Worm (Caenorhabditis elegans) whole organism, L1 larva: ENCODE data around the gene mlc-7.
A peak's percentile ranks its signal among the peaks of the same experiment; 100 is the strongest.

Experiments
- C16A3.4 ChIP-seq: fragments of 150-350 bp; optimal IDR thresholded peaks from 2 replicates; lab custom pipeline; 2014; ENCODE audit warnings: missing biosample characterization, missing genetic modification characterization
- aha-1 ChIP-seq: fragments of 150-350 bp; optimal IDR thresholded peaks from 2 replicates; lab custom pipeline; 2014; ENCODE audit warnings: missing biosample characterization, missing genetic modification characterization
- aly-2 ChIP-seq: fragments of 150-350 bp; optimal IDR thresholded peaks from 2 replicates; lab custom pipeline; 2014; ENCODE audit warnings: missing biosample characterization, missing genetic modification characterization
- ama-1 ChIP-seq: fragments of 150-350 bp; optimal IDR thresholded peaks from 2 replicates; lab custom pipeline; 2014
- ceh-63 ChIP-seq: fragments of 200-800 bp; sonication (Bioruptor generic); optimal IDR thresholded peaks from 2 replicates; lab custom pipeline; 2018; ENCODE audit warnings: mild to moderate bottlenecking, missing genetic modification characterization, missing compliant biosample characterization
- ceh-8 ChIP-seq: fragments of 200-800 bp; sonication (Bioruptor generic); optimal IDR thresholded peaks from 2 replicates; lab custom pipeline; 2018; ENCODE audit warnings: mild to moderate bottlenecking, missing genetic modification characterization, moderate library complexity, missing compliant biosample characterization
- ceh-88 ChIP-seq: fragments of 200-800 bp; sonication (Bioruptor generic); IDR thresholded peaks from 2 replicates; pipeline ENCODE4 v1.3.6; 2022; ENCODE audit warnings: missing genetic modification characterization, missing compliant biosample characterization
- ces-1 ChIP-seq: fragments of 150-350 bp; optimal IDR thresholded peaks from 2 replicates; lab custom pipeline; 2014; ENCODE audit warnings: missing biosample characterization, missing genetic modification reagents, missing genetic modification characterization
- dpl-1 ChIP-seq, 3 experiments: fragments of 150-350 bp in 2 of 3; sonication (generic microtip) in 1 of 3; optimal IDR thresholded peaks; 2 replicates each; lab custom pipeline; 2014 to 2017; ENCODE audit warnings: missing biosample characterization in 3 of 3, missing genetic modification characterization in 3 of 3, missing genetic modification reagents in 3 of 3
- dsc-1 ChIP-seq: sonication (generic microtip); optimal IDR thresholded peaks from 2 replicates; lab custom pipeline; 2016; ENCODE audit warnings: mild to moderate bottlenecking, missing genetic modification characterization, missing compliant biosample characterization
- efl-1 ChIP-seq, 4 experiments: fragments of 150-350 bp; optimal IDR thresholded peaks in 3 of 4; peaks in 1 of 4; 1 replicate in 1 of 4; 2 replicates in 3 of 4; lab custom pipeline; 2014; ENCODE audit warnings: missing biosample characterization in 2 of 4, missing genetic modification characterization in 2 of 4, missing genetic modification reagents in 2 of 4
- efl-3 ChIP-seq: fragments of 200-800 bp; sonication (Bioruptor generic); optimal IDR thresholded peaks from 2 replicates; lab custom pipeline; 2018; ENCODE audit warnings: mild to moderate bottlenecking, missing genetic modification characterization, missing compliant biosample characterization
- egl-13 ChIP-seq: sonication (generic microtip); optimal IDR thresholded peaks from 2 replicates; lab custom pipeline; 2016; ENCODE audit warnings: missing genotype, missing genetic modification reagents, missing genetic modification characterization, missing compliant biosample characterization
- egl-27 ChIP-seq, 2 experiments: fragments of 150-350 bp in 1 of 2; sonication (generic microtip); optimal IDR thresholded peaks; 3 replicates each; lab custom pipeline; 2017 to 2018; ENCODE audit warnings: missing biosample characterization in 2 of 2, missing genetic modification characterization in 2 of 2, missing genetic modification reagents in 2 of 2
- ets-5 ChIP-seq: fragments of 200-800 bp; sonication (Bioruptor generic); IDR thresholded peaks from 2 replicates; pipeline ENCODE4 v1.3.6; 2022; ENCODE audit warnings: missing genetic modification characterization, missing compliant biosample characterization
- fkh-8 ChIP-seq: sonication (generic microtip); optimal IDR thresholded peaks from 2 replicates; lab custom pipeline; 2016; ENCODE audit warnings: mild to moderate bottlenecking, missing genetic modification characterization, missing compliant biosample characterization
- grh-1 ChIP-seq: fragments of 200-800 bp; sonication (Bioruptor generic); IDR thresholded peaks from 2 replicates; pipeline ENCODE4 v1.3.6; 2022; ENCODE audit warnings: missing genetic modification reagents, missing genetic modification characterization, missing compliant biosample characterization
- irx-1 ChIP-seq: sonication (generic microtip); optimal IDR thresholded peaks from 2 replicates; lab custom pipeline; 2016; ENCODE audit warnings: missing genetic modification characterization, missing compliant biosample characterization
- jun-1 ChIP-seq: fragments of 150-350 bp; optimal IDR thresholded peaks from 2 replicates; lab custom pipeline; 2014; ENCODE audit warnings: missing biosample characterization, missing genetic modification reagents, missing genetic modification characterization
- lin-13 ChIP-seq: fragments of 150-350 bp; optimal IDR thresholded peaks from 2 replicates; lab custom pipeline; 2014; ENCODE audit warnings: missing biosample characterization, missing genetic modification reagents, missing genetic modification characterization
- lin-14 ChIP-seq: fragments of 200-800 bp; sonication (Bioruptor generic); optimal IDR thresholded peaks from 2 replicates; lab custom pipeline; 2018; ENCODE audit warnings: mild to moderate bottlenecking, missing genetic modification characterization, moderate library complexity, missing compliant biosample characterization
- lin-35 ChIP-seq, 2 experiments: fragments of 150-350 bp; optimal IDR thresholded peaks; 2 replicates each; lab custom pipeline; 2014; ENCODE audit warnings: missing biosample characterization in 2 of 2, missing genetic modification characterization in 2 of 2, missing genetic modification reagents in 2 of 2
- lir-3 ChIP-seq: sonication (generic microtip); optimal IDR thresholded peaks from 2 replicates; lab custom pipeline; 2016; ENCODE audit warnings: mild to moderate bottlenecking, missing genetic modification characterization, moderate library complexity, missing compliant biosample characterization; ENCODE audit not compliant: poor library complexity
- lsy-2 ChIP-seq, 2 experiments: fragments of 150-350 bp; optimal IDR thresholded peaks; 2 replicates each; lab custom pipeline; 2014; ENCODE audit warnings: missing biosample characterization in 2 of 2, missing genetic modification characterization in 2 of 2
- mdl-1 ChIP-seq, 2 experiments: fragments of 150-350 bp; optimal IDR thresholded peaks; 2 replicates each; lab custom pipeline; 2014 to 2017; ENCODE audit warnings: missing biosample characterization in 2 of 2, missing genetic modification characterization in 2 of 2, inconsistent platforms in 1 of 2
- mep-1 ChIP-seq: fragments of 150-350 bp; optimal IDR thresholded peaks from 2 replicates; lab custom pipeline; 2014; ENCODE audit warnings: missing biosample characterization, missing genetic modification characterization
- nhr-11 ChIP-seq: fragments of 150-350 bp; optimal IDR thresholded peaks from 2 replicates; lab custom pipeline; 2014; ENCODE audit warnings: missing biosample characterization, missing genetic modification characterization
- nhr-19 ChIP-seq: fragments of 200-800 bp; sonication (Bioruptor generic); conservative IDR thresholded peaks from 2 replicates; pipeline ENCODE4 v1.3.6; 2022; ENCODE audit warnings: missing genetic modification characterization, missing compliant biosample characterization
- nhr-20 ChIP-seq: sonication (generic microtip); optimal IDR thresholded peaks from 2 replicates; lab custom pipeline; 2016; ENCODE audit warnings: mild to moderate bottlenecking, missing genetic modification characterization, missing compliant biosample characterization
- nhr-28 ChIP-seq: fragments of 150-350 bp; optimal IDR thresholded peaks from 2 replicates; lab custom pipeline; 2014; ENCODE audit warnings: missing biosample characterization, missing genetic modification characterization
- nhr-47 ChIP-seq: sonication (generic microtip); optimal IDR thresholded peaks from 2 replicates; lab custom pipeline; 2016; ENCODE audit warnings: mild to moderate bottlenecking, missing genetic modification characterization, moderate library complexity, missing compliant biosample characterization
- nhr-71 ChIP-seq: sonication (generic microtip); optimal IDR thresholded peaks from 2 replicates; lab custom pipeline; 2016; ENCODE audit warnings: mild to moderate bottlenecking, missing genetic modification characterization, moderate library complexity, missing compliant biosample characterization
- nhr-85 ChIP-seq: sonication (generic microtip); peaks from one replicate; lab custom pipeline; 2016; ENCODE audit warnings: missing genetic modification characterization, inconsistent platforms, missing compliant biosample characterization
- nhr-90 ChIP-seq: sonication (generic microtip); optimal IDR thresholded peaks from 2 replicates; lab custom pipeline; 2016; ENCODE audit warnings: mild to moderate bottlenecking, missing genetic modification characterization, missing compliant biosample characterization; ENCODE audit not compliant: poor library complexity
- pax-3 ChIP-seq: fragments of 200-800 bp; sonication (Bioruptor generic); optimal IDR thresholded peaks from 2 replicates; lab custom pipeline; 2018; ENCODE audit warnings: mild to moderate bottlenecking, missing genetic modification characterization, moderate library complexity, missing compliant biosample characterization
- rnt-1 ChIP-seq: sonication (generic microtip); optimal IDR thresholded peaks from 2 replicates; lab custom pipeline; 2016; ENCODE audit warnings: mild to moderate bottlenecking, missing genetic modification characterization, moderate library complexity, missing compliant biosample characterization
- snpc-4 ChIP-seq: fragments of 150-350 bp; optimal IDR thresholded peaks from 2 replicates; lab custom pipeline; 2014; ENCODE audit warnings: missing biosample characterization, missing genetic modification characterization
- snu-23 ChIP-seq: sonication (generic microtip); optimal IDR thresholded peaks from 2 replicates; lab custom pipeline; 2016; ENCODE audit warnings: missing genetic modification characterization, missing compliant biosample characterization
- sptf-1 ChIP-seq: fragments of 150-350 bp; optimal IDR thresholded peaks from 2 replicates; lab custom pipeline; 2014; ENCODE audit warnings: missing biosample characterization, missing genetic modification characterization
- sup-37 ChIP-seq: fragments of 200-800 bp; sonication (Bioruptor generic); optimal IDR thresholded peaks from 2 replicates; lab custom pipeline; 2018; ENCODE audit warnings: mild to moderate bottlenecking, missing genetic modification characterization, missing compliant biosample characterization
- swsn-7 ChIP-seq: sonication (generic microtip); optimal IDR thresholded peaks from 2 replicates; lab custom pipeline; 2016; ENCODE audit warnings: missing genetic modification characterization, missing compliant biosample characterization
- tbx-2 ChIP-seq: sonication (generic microtip); optimal IDR thresholded peaks from 2 replicates; lab custom pipeline; 2016; ENCODE audit warnings: missing genetic modification characterization, missing compliant biosample characterization
- unc-130 ChIP-seq: fragments of 150-350 bp; optimal IDR thresholded peaks from 2 replicates; lab custom pipeline; 2017; ENCODE audit warnings: missing biosample characterization, missing genetic modification characterization, inconsistent platforms
- unc-62 ChIP-seq: fragments of 150-350 bp; optimal IDR thresholded peaks from 2 replicates; lab custom pipeline; 2014; ENCODE audit warnings: missing biosample characterization, missing genetic modification reagents, missing genetic modification characterization
- unc-98 ChIP-seq: fragments of 200-800 bp; sonication (Bioruptor generic); IDR thresholded peaks from 2 replicates; pipeline ENCODE4 v1.3.6; 2022; ENCODE audit warnings: missing genetic modification characterization, missing compliant biosample characterization
- zip-4 ChIP-seq: fragments of 200-800 bp; sonication (Bioruptor generic); optimal IDR thresholded peaks from 2 replicates; lab custom pipeline; 2018; ENCODE audit warnings: mild to moderate bottlenecking, missing genetic modification characterization, moderate library complexity, missing compliant biosample characterization
- ztf-11 ChIP-seq, 2 experiments: sonication (generic microtip); optimal IDR thresholded peaks; 2 replicates each; lab custom pipeline; 2016 to 2017; ENCODE audit warnings: missing genetic modification characterization in 2 of 2, missing biosample characterization in 1 of 2, missing compliant biosample characterization in 1 of 2

The mlc-7 gene

ce11 chrIII:13718403-13718969 lies 32.8 kb upstream of the mlc-7 start (continued):
- TF ChIP-seq zip-4 (GFP tag; lab: Kevin White, UChicago) (no peak), ces-1 (GFP tag; lab: Kevin White, UChicago) (no peak), nhr-20 (tag; lab: Kevin White, UChicago) (no peak), pax-3 (peak; percentile 51), grh-1 (GFP tag; lab: Robert Waterston, UW) (no peak), rnt-1 (tag; lab: Kevin White, UChicago) (peak; percentile 8), ets-5 (no peak), ceh-63 (no peak), sptf-1 (tag; lab: Kevin White, UChicago) (no peak), nhr-85 (tag; lab: Kevin White, UChicago) (peak; percentile 1), sup-37 (GFP tag; lab: Kevin White, UChicago) (no peak), ceh-8 (no peak), nhr-47 (tag; lab: Kevin White, UChicago) (peak; percentile 66), mdl-1 (tag; optimal IDR thresholded peaks at IDR 0.05; lab: Kevin White, UChicago) (no peak), lin-35 (GFP tag; optimal IDR thresholded peaks at IDR 0.05; lab: Kevin White, UChicago) (peak in 1 of 2 experiments; percentile 14), unc-98 (GFP tag; lab: Robert Waterston, UW) (no peak), snpc-4 (tag; lab: Kevin White, UChicago) (no peak), nhr-90 (tag; lab: Kevin White, UChicago) (no peak), nhr-19 (no peak), irx-1 (tag; lab: Kevin White, UChicago) (no peak), nhr-28 (tag; lab: Kevin White, UChicago) (no peak), ceh-88 (GFP tag; lab: Robert Waterston, UW) (0 out of 2 replicates have a peak, but pooled peaks have one; percentile 8)
- TF ChIP-seq, all 84 proteins: peak for 12

DNA sequence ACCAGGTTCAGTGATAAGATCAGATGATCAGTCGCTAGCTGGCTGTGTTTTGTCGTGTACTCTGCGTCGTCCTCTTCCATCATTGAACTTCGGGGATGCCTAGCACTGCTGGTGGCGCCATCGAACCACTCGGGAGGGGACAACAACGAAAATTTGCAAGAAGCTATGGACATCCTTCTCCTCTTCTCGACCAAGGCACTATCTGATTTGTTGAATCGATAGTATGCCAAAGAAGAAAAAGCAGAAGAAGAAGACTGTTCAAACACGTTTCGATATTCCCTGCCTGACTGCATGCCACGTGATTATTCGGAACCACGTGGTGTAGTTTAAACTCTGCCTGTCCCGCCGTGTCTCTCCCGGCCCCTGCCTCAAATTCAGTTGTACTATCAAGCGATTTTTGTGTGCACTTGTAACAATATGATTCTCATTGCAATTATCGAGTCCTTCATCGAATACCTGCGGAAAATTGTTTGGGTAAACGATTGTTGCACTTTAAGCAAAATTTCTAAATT lies 31.9 kb upstream of the mlc-7 start:
- TF ChIP-seq irx-1 (tag; lab: Kevin White, UChicago) (peak; percentile 5), unc-62 (GFP tag; lab: Kevin White, UChicago) (no peak), rnt-1 (tag; lab: Kevin White, UChicago) (peak; percentile 36), snu-23 (peak; percentile 57), swsn-7 (tag; lab: Kevin White, UChicago) (peak; percentile 10), aha-1 (tag; lab: Kevin White, UChicago) (peak; percentile 5), efl-3 (no peak), fkh-8 (tag; lab: Kevin White, UChicago) (no peak), efl-1 (optimal IDR thresholded peaks at IDR 0.05; lab: Kevin White, UChicago) (peak in 1 of 2 experiments; percentile 5), efl-1 (GFP tag; optimal IDR thresholded peaks at IDR 0.05 in 1 of 2; lab: Kevin White, UChicago) (peak in 1 of 2 experiments; percentile 90), aly-2 (tag; lab: Kevin White, UChicago) (no peak), mdl-1 (tag; optimal IDR thresholded peaks at IDR 0.05; lab: Kevin White, UChicago) (peak in 1 of 2 experiments; percentile 60), tbx-2 (tag; lab: Kevin White, UChicago) (peak; percentile 61), dsc-1 (tag; lab: Kevin White, UChicago) (no peak), nhr-71 (tag; lab: Kevin White, UChicago) (peak; percentile 85), unc-130 (tag; lab: Kevin White, UChicago) (peak; percentile 47), nhr-19 (peak; percentile 53), lin-14 (GFP tag; lab: Kevin White, UChicago) (peak; percentile 66), sup-37 (GFP tag; lab: Kevin White, UChicago) (peak; percentile 25), egl-27 (tag; optimal IDR thresholded peaks at IDR 0.05; lab: Kevin White, UChicago) (no peak), lir-3 (tag; lab: Kevin White, UChicago) (no peak), nhr-90 (tag; lab: Kevin White, UChicago) (peak; percentile 76), nhr-20 (tag; lab: Kevin White, UChicago) (peak; percentile 69), egl-13 (tag; lab: Kevin White, UChicago) (no peak), dpl-1 (GFP tag; optimal IDR thresholded peaks at IDR 0.05; lab: Kevin White, UChicago) (peak in 2 of 3 experiments; percentile 10 to 26), ama-1 (lab: Kevin White, UChicago) (no peak), nhr-47 (tag; lab: Kevin White, UChicago) (peak; percentile 39), grh-1 (GFP tag; lab: Robert Waterston, UW) (peak; percentile 52; the same call in 1 of the 2 replicates), jun-1 (tag; lab: Kevin White, UChicago) (no peak), ceh-8 (no peak), ztf-11 (tag; optimal IDR thresholded peaks at IDR 0.05; lab: Kevin White, UChicago) (no peak), lin-35 (GFP tag; optimal IDR thresholded peaks at IDR 0.05; lab: Kevin White, UChicago) (peak; percentile 12 to 59), lin-13 (GFP tag; lab: Kevin White, UChicago) (no peak), lsy-2 (tag; optimal IDR thresholded peaks at IDR 0.05; lab: Kevin White, UChicago) (peak in 1 of 2 experiments; percentile 32), mep-1 (tag; lab: Kevin White, UChicago) (no peak), nhr-85 (tag; lab: Kevin White, UChicago) (peak; percentile 83), C16A3.4 (tag; lab: Kevin White, UChicago) (no peak), nhr-11 (no peak)
